Fruit fly (Drosophila melanogaster) Kc167 (cell line): ENCODE results near the gene Dhc1.
"Not testable (repeated sequence)": the region's sequence is repeated elsewhere in the genome, so short reads cannot be mapped to it uniquely, and the experiment has no call there.

Source experiments
- Myc ChIP-seq: fragments of >200 bp; optimal IDR thresholded peaks from 2 replicates; lab custom pipeline; 2017; ENCODE audit warnings: missing external identifiers
- Sin3A ChIP-seq: fragments of >200 bp; optimal IDR thresholded peaks from 2 replicates; lab custom pipeline; 2018; ENCODE audit warnings: missing external identifiers
- h ChIP-seq: fragments of >200 bp; optimal IDR thresholded peaks from 3 replicates; lab custom pipeline; 2018; ENCODE audit warnings: missing external identifiers
- insv ChIP-seq: fragments of >200 bp; optimal IDR thresholded peaks from 3 replicates; lab custom pipeline; 2018; ENCODE audit warnings: missing external identifiers
- psq ChIP-seq: fragments of >200 bp; optimal IDR thresholded peaks from 2 replicates; lab custom pipeline; 2017; ENCODE audit warnings: missing external identifiers
- ttk ChIP-seq: sonication (Bioruptor generic); optimal IDR thresholded peaks from 2 replicates; lab custom pipeline; 2017; ENCODE audit warnings: missing external identifiers

Gene Dhc1

dm6 chr3R:9692675-9693129, 18.3 kb upstream of the Dhc1 start, which contains the start of the genes Unc-115b, p24-2 and CG32939:
Gene Unc-115b, minus strand, starts transcription at chr3R:9692775.
Gene p24-2, minus strand, starts transcription at chr3R:9692794.
Gene CG32939, plus strand, starts transcription at chr3R:9693079.
- not testable (repeated sequence) for TF ChIP-seq h, Myc, psq (lab: Kevin White, UChicago)

dm6 chr3R:9685376-9685775, 10.9 kb upstream of the Dhc1 start, which contains the start of the genes eca and CG18542:
Gene eca, minus strand, starts transcription at chr3R:9685476.
Gene CG18542, plus strand, starts transcription at chr3R:9685760.
- not testable (repeated sequence) for TF ChIP-seq h (lab: Kevin White, UChicago); Sin3A (lab: Kevin White, UChicago); ttk

- TF ChIP-seq Myc (lab: Kevin White, UChicago) (no peak), insv (lab: Kevin White, UChicago) (no peak), ttk (no peak), psq (lab: Kevin White, UChicago) (no peak), h (lab: Kevin White, UChicago) (no peak), Sin3A (lab: Kevin White, UChicago) (no peak)
Observed at dm6 chr3R:9684125-9684524, 9.7 kb upstream of the Dhc1 start, which contains the start of gene CG9444. Gene CG9444, minus strand, starts transcription at chr3R:9684264.

- TF ChIP-seq psq (lab: Kevin White, UChicago) (no peak), Sin3A (lab: Kevin White, UChicago) (no peak), insv (lab: Kevin White, UChicago) (no peak), Myc (lab: Kevin White, UChicago) (no peak), h (lab: Kevin White, UChicago) (no peak), ttk (no peak)
Observed at dm6 chr3R:9683064-9683682, 8.7 kb upstream of the Dhc1 start.

- TF ChIP-seq Sin3A (lab: Kevin White, UChicago) (no peak), insv (lab: Kevin White, UChicago) (no peak), psq (lab: Kevin White, UChicago) (no peak), Myc (lab: Kevin White, UChicago) (no peak), h (lab: Kevin White, UChicago) (no peak), ttk (no peak)
Observed at dm6 chr3R:9679746-9680145, 5.3 kb upstream of the Dhc1 start, which contains the start of gene nmdyn-D7. Gene nmdyn-D7, plus strand, starts transcription at chr3R:9679939.

- no peak for TF ChIP-seq Sin3A (lab: Kevin White, UChicago)
- no peak for TF ChIP-seq Myc (lab: Kevin White, UChicago)
- TF ChIP-seq insv (lab: Kevin White, UChicago) = no peak
- no peak for TF ChIP-seq h (lab: Kevin White, UChicago)
- TF ChIP-seq ttk = no peak
- no peak for TF ChIP-seq psq (lab: Kevin White, UChicago)
Observed at dm6 chr3R:9677734-9678341, 3.4 kb upstream of the Dhc1 start, which contains the start of gene p23. Gene p23, plus strand, starts transcription at chr3R:9677927.

dm6 chr3R:9674968-9675573, 628 bp upstream of the Dhc1 start, which contains the start of gene Nepl12:
Gene Nepl12, plus strand, starts transcription at chr3R:9675523.
- TF ChIP-seq Sin3A (lab: Kevin White, UChicago) (no peak), insv (lab: Kevin White, UChicago) (no peak), ttk (no peak), psq (lab: Kevin White, UChicago) (no peak), Myc (lab: Kevin White, UChicago) (no peak)

dm6 chr3R:9673207-9673606, 1.2 kb downstream of the Dhc1 start:
- TF ChIP-seq psq (lab: Kevin White, UChicago) (no peak), Myc (lab: Kevin White, UChicago) (no peak), h (lab: Kevin White, UChicago) (no peak), insv (lab: Kevin White, UChicago) (no peak), Sin3A (lab: Kevin White, UChicago) (no peak), ttk (no peak)

dm6 chr3R:9665405-9665804, 9.0 kb downstream of the Dhc1 start:
- no peak for TF ChIP-seq psq (lab: Kevin White, UChicago)

- TF ChIP-seq ttk = no peak
- no peak for TF ChIP-seq psq (lab: Kevin White, UChicago)
- TF ChIP-seq Sin3A (lab: Kevin White, UChicago) = no peak
- no peak for TF ChIP-seq insv (lab: Kevin White, UChicago)
- TF ChIP-seq Myc (lab: Kevin White, UChicago) = no peak
- no peak for TF ChIP-seq h (lab: Kevin White, UChicago)
Observed at dm6 chr3R:9646104-9646707, 28.2 kb downstream of the Dhc1 start, which contains the start of gene Fst. Gene Fst, minus strand, starts transcription at chr3R:9646154.

- TF ChIP-seq insv (lab: Kevin White, UChicago) = no peak
- TF ChIP-seq Myc (lab: Kevin White, UChicago) = no peak
- TF ChIP-seq psq (lab: Kevin White, UChicago) = no peak
- no peak for TF ChIP-seq Sin3A (lab: Kevin White, UChicago)
- TF ChIP-seq ttk = no peak
- TF ChIP-seq h (lab: Kevin White, UChicago) = no peak
Observed at dm6 chr3R:9644620-9645019, 29.8 kb downstream of the Dhc1 start.
